Worm (Caenorhabditis elegans) whole organism, L3 larva: ENCODE data around the gene grl-12.

Experiments
- ceh-82 ChIP-seq: fragments of 150-350 bp; optimal IDR thresholded peaks from 2 replicates; lab custom pipeline; 2014; ENCODE audit warnings: missing biosample characterization, missing genetic modification characterization
- daf-12 ChIP-seq: fragments of 150-350 bp; optimal IDR thresholded peaks from 2 replicates; lab custom pipeline; 2014; ENCODE audit warnings: missing biosample characterization, missing genetic modification reagents, missing genetic modification characterization
- jun-1 ChIP-seq: fragments of 150-350 bp; optimal IDR thresholded peaks from 2 replicates; lab custom pipeline; 2014; ENCODE audit warnings: missing biosample characterization, missing genetic modification reagents, missing genetic modification characterization
- mdl-1 ChIP-seq: fragments of 150-350 bp; optimal IDR thresholded peaks from 2 replicates; lab custom pipeline; 2014; ENCODE audit warnings: missing biosample characterization, missing genetic modification characterization
- nhr-11 ChIP-seq: fragments of 150-350 bp; optimal IDR thresholded peaks from 2 replicates; lab custom pipeline; 2014; ENCODE audit warnings: missing biosample characterization, missing genetic modification characterization
- nhr-23 ChIP-seq: fragments of 150-350 bp; optimal IDR thresholded peaks from 2 replicates; lab custom pipeline; 2014; ENCODE audit warnings: missing biosample characterization, missing genetic modification reagents, missing genetic modification characterization
- nhr-25 ChIP-seq: sonication (generic microtip); optimal IDR thresholded peaks from 2 replicates; lab custom pipeline; 2017; ENCODE audit warnings: missing biosample characterization, missing genetic modification characterization
- nhr-28 ChIP-seq: fragments of 150-350 bp; optimal IDR thresholded peaks from 2 replicates; lab custom pipeline; 2014; ENCODE audit warnings: missing biosample characterization, missing genetic modification characterization
- skn-1 ChIP-seq: fragments of 150-350 bp; optimal IDR thresholded peaks from 2 replicates; lab custom pipeline; 2014; ENCODE audit warnings: missing biosample characterization, missing genetic modification characterization
- unc-39 ChIP-seq: sonication (generic microtip); optimal IDR thresholded peaks from 4 replicates; lab custom pipeline; 2017; ENCODE audit warnings: missing biosample characterization, missing genetic modification characterization
- unc-62 ChIP-seq: fragments of 150-350 bp; sonication (generic microtip); optimal IDR thresholded peaks from 4 replicates; lab custom pipeline; 2014; ENCODE audit warnings: missing biosample characterization, missing genetic modification reagents, missing genetic modification characterization
- ztf-11 ChIP-seq: fragments of 150-350 bp; optimal IDR thresholded peaks from 2 replicates; lab custom pipeline; 2014; ENCODE audit warnings: missing biosample characterization, missing genetic modification characterization

- no peak for TF ChIP-seq unc-62 (GFP tag; lab: Kevin White, UChicago)
- no peak for TF ChIP-seq unc-39
- TF ChIP-seq jun-1, result no peak
- TF ChIP-seq ztf-11 (tag; lab: Kevin White, UChicago), result no peak
- no peak for TF ChIP-seq skn-1
- TF ChIP-seq ceh-82 (tag; lab: Kevin White, UChicago), result no peak
- no peak for TF ChIP-seq daf-12
- TF ChIP-seq nhr-28 (tag; lab: Kevin White, UChicago), result no peak
- no peak for TF ChIP-seq nhr-25 (tag; lab: Kevin White, UChicago)
- no peak for TF ChIP-seq nhr-23
- no peak for TF ChIP-seq nhr-11 (tag; lab: Kevin White, UChicago)
- TF ChIP-seq mdl-1 (tag; lab: Kevin White, UChicago), result no peak
Observed at ce11 chrV:8599957-8600356, 36.9 kb downstream of the grl-12 start.
